Worm (Caenorhabditis elegans) whole organism, late embryonic: ENCODE results near the gene C05C12.5.

Experiments used
- K09A11.1 ChIP-seq: sonication (generic microtip); optimal IDR thresholded peaks from 2 replicates; lab custom pipeline; 2017; ENCODE audit warnings: antibody characterized with exemption, mild to moderate bottlenecking, missing genetic modification characterization, missing compliant biosample characterization; ENCODE audit not compliant: insufficient read depth
- ama-1 ChIP-seq: fragments of 150-350 bp; optimal IDR thresholded peaks from 2 replicates; lab custom pipeline; 2014
- che-1 ChIP-seq: sonication (generic microtip); optimal IDR thresholded peaks from 2 replicates; lab custom pipeline; 2016; ENCODE audit warnings: mild to moderate bottlenecking, missing genetic modification characterization, missing compliant biosample characterization
- hlh-6 ChIP-seq: sonication (generic microtip); optimal IDR thresholded peaks from 2 replicates; lab custom pipeline; 2016; ENCODE audit warnings: missing genotype, missing genetic modification characterization, missing compliant biosample characterization
- madf-2 ChIP-seq: sonication (generic microtip); optimal IDR thresholded peaks from 2 replicates; lab custom pipeline; 2017; ENCODE audit warnings: missing genetic modification characterization, missing compliant biosample characterization
- pat-9 ChIP-seq: fragments of 200-800 bp; sonication (Bioruptor generic); optimal IDR thresholded peaks from 2 replicates; lab custom pipeline; 2018; ENCODE audit warnings: mild to moderate bottlenecking, missing genetic modification characterization, moderate library complexity, missing compliant biosample characterization
- sox-2 ChIP-seq: fragments of 200-800 bp; sonication (Bioruptor generic); IDR thresholded peaks from 2 replicates; pipeline ENCODE4 v1.3.6; 2022; ENCODE audit warnings: missing genetic modification reagents, missing genetic modification characterization, missing compliant biosample characterization
- tbx-2 ChIP-seq: sonication (generic microtip); optimal IDR thresholded peaks from 2 replicates; lab custom pipeline; 2016; ENCODE audit warnings: missing genetic modification characterization, missing compliant biosample characterization

DNA sequence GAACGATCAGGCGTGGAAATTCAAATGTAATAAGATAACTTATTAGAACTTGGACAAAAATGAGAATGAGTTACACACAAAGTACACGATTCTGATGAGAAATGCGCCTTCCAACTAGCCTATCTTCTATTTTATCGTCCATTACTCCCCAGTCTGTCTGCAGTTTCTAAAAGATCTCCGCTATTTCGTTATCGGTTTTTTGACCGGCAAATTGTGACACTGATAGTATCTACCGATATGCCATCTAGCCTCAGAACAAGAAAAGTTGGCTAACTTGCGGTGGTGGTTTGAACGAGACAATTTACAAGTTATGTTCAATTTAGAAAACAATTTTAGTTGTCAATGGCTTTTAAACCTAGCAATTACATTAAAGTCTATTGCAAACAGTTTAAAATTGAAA, 49.4 kb downstream of the C05C12.5 start:
- TF ChIP-seq K09A11.1 (tag; lab: Kevin White, UChicago) = no peak
- no peak for TF ChIP-seq tbx-2 (tag; lab: Kevin White, UChicago)
- no peak for TF ChIP-seq madf-2 (tag; lab: Kevin White, UChicago)
- TF ChIP-seq hlh-6 (tag; lab: Kevin White, UChicago) = no peak
- TF ChIP-seq sox-2 (GFP tag; lab: Robert Waterston, UW) = no peak
- TF ChIP-seq pat-9 (tag; lab: Kevin White, UChicago) = no peak
- no peak for TF ChIP-seq che-1 (tag; lab: Kevin White, UChicago)
- no peak for TF ChIP-seq ama-1 (lab: Kevin White, UChicago)
